Worm (Caenorhabditis elegans): ENCODE results near the gene C17H12.5.

The C17H12.5 gene

ce11 chrIV:6785873-6786272 lies 31.6 kb downstream of the C17H12.5 start (continued):
- TF ChIP-seq dpl-1 (GFP tag; optimal IDR thresholded peaks at IDR 0.05), result peak; percentile 47 to 66 (median 56)
- TF ChIP-seq nhr-90 (tag; optimal IDR thresholded peaks at IDR 0.05; ENCODE audit: poor library complexity), result peak; percentile 38
- TF ChIP-seq nhr-76 (tag; optimal IDR thresholded peaks at IDR 0.05), result no peak
- peak; percentile 96 for TF ChIP-seq lin-14 (GFP tag; optimal IDR thresholded peaks at IDR 0.05)
- no peak for TF ChIP-seq unc-62 (GFP tag; optimal IDR thresholded peaks at IDR 0.05)
- TF ChIP-seq unc-130 (tag; optimal IDR thresholded peaks at IDR 0.05), result no peak
- TF ChIP-seq swsn-7 (tag; optimal IDR thresholded peaks at IDR 0.05), result peak; percentile 76
- TF ChIP-seq ztf-4 (tag; optimal IDR thresholded peaks at IDR 0.05), result peak; percentile 14
- peak; percentile 52 to 62 for TF ChIP-seq lin-35 (GFP tag; optimal IDR thresholded peaks at IDR 0.05)
- no peak for TF ChIP-seq ces-1 (GFP tag; optimal IDR thresholded peaks at IDR 0.05)
- no peak for TF ChIP-seq pqm-1 (tag; optimal IDR thresholded peaks at IDR 0.05)
- TF ChIP-seq nhr-28 (tag; optimal IDR thresholded peaks at IDR 0.05), result no peak
- no peak for TF ChIP-seq nhr-85 (tag)
- no peak for TF ChIP-seq C16A3.4 (tag; optimal IDR thresholded peaks at IDR 0.05)
- no peak for TF ChIP-seq alr-1 (tag; optimal IDR thresholded peaks at IDR 0.05; ENCODE audit: borderline replicate concordance)
- peak; percentile 77 for TF ChIP-seq rnt-1 (tag; optimal IDR thresholded peaks at IDR 0.05)
- peak; percentile 72 for TF ChIP-seq nhr-47 (tag; optimal IDR thresholded peaks at IDR 0.05)
- TF ChIP-seq elt-2 (tag; optimal IDR thresholded peaks at IDR 0.05), result peak; percentile 39
- TF ChIP-seq zip-4 (GFP tag; optimal IDR thresholded peaks at IDR 0.05), result peak; percentile 98
- TF ChIP-seq mep-1 (tag; optimal IDR thresholded peaks at IDR 0.05), result peak; percentile 87
- TF ChIP-seq ama-1 (optimal IDR thresholded peaks at IDR 0.05), result peak; percentile 19
- TF ChIP-seq unc-98 (GFP tag; IDR thresholded peaks at IDR 0.05), result no peak
- peak; percentile 50 for TF ChIP-seq hpl-2 (GFP tag; optimal IDR thresholded peaks at IDR 0.05)
- TF ChIP-seq egl-27 (tag; optimal IDR thresholded peaks at IDR 0.05), result peak in 1 of 2 experiments; percentile 16
- TF ChIP-seq hlh-4 (tag; optimal IDR thresholded peaks at IDR 0.05), result no peak
- TF ChIP-seq fkh-4 (tag; optimal IDR thresholded peaks at IDR 0.05; ENCODE audit: borderline replicate concordance), result peak; percentile 57
- peak; percentile 67 for TF ChIP-seq isw-1 (GFP tag; IDR thresholded peaks at IDR 0.05)
- peak; percentile 71 for TF ChIP-seq nhr-19 (GFP tag; conservative IDR thresholded peaks at IDR 0.05)
- TF ChIP-seq fkh-8 (tag; optimal IDR thresholded peaks at IDR 0.05), result peak; percentile 35
- TF ChIP-seq F16B12.6 (tag; optimal IDR thresholded peaks at IDR 0.05), result peak; percentile 18
- TF ChIP-seq ceh-8 (GFP tag; optimal IDR thresholded peaks at IDR 0.05), result peak; percentile 1
- TF ChIP-seq mab-9 (GFP tag; IDR thresholded peaks at IDR 0.05), result no peak
- no peak for TF ChIP-seq pag-3 (tag; optimal IDR thresholded peaks at IDR 0.05; ENCODE audit: borderline replicate concordance, insufficient read depth)
- TF ChIP-seq elt-3 (tag; optimal IDR thresholded peaks at IDR 0.05), result peak in 1 of 6 experiments; percentile 41
- TF ChIP-seq lin-39 (tag; optimal IDR thresholded peaks at IDR 0.05), result no peak
- TF ChIP-seq Y116A8C.19 (tag; optimal IDR thresholded peaks at IDR 0.05; ENCODE audit: borderline replicate concordance), result no peak
- peak; percentile 37 for TF ChIP-seq egl-13 (tag; optimal IDR thresholded peaks at IDR 0.05)
- no peak for TF ChIP-seq lir-3 (tag; optimal IDR thresholded peaks at IDR 0.05; ENCODE audit: poor library complexity)
- TF ChIP-seq ceh-90 (tag; optimal IDR thresholded peaks at IDR 0.05), result no peak
- TF ChIP-seq unc-86 (tag; optimal IDR thresholded peaks at IDR 0.05), result peak; percentile 53
- no peak for TF ChIP-seq ceh-63 (GFP tag; optimal IDR thresholded peaks at IDR 0.05)
- no peak for TF ChIP-seq ztf-11 (tag; optimal IDR thresholded peaks at IDR 0.05)
- peak; percentile 37 for TF ChIP-seq irx-1 (tag; optimal IDR thresholded peaks at IDR 0.05)
- TF ChIP-seq ets-5 (GFP tag; IDR thresholded peaks at IDR 0.05), result no peak
- TF ChIP-seq tlp-1 (tag; optimal IDR thresholded peaks at IDR 0.05), result no peak
- peak; percentile 27 for TF ChIP-seq sup-37 (GFP tag; optimal IDR thresholded peaks at IDR 0.05)
- TF ChIP-seq nhr-12 (tag; optimal IDR thresholded peaks at IDR 0.05), result no peak
- peak; percentile 47 to 78 (median 78) for TF ChIP-seq ceh-82 (tag; optimal IDR thresholded peaks at IDR 0.05)
- TF ChIP-seq tbx-2 (tag; optimal IDR thresholded peaks at IDR 0.05), result peak; percentile 71
- TF ChIP-seq snpc-4 (tag; optimal IDR thresholded peaks at IDR 0.05), result peak; percentile 54
- TF ChIP-seq grh-1 (GFP tag; IDR thresholded peaks at IDR 0.05), result no peak
- no peak for TF ChIP-seq zag-1 (tag; optimal IDR thresholded peaks at IDR 0.05)
